Fruit fly (Drosophila melanogaster): ENCODE measurements around the gene Spg7.

Gene Spg7

DNA sequence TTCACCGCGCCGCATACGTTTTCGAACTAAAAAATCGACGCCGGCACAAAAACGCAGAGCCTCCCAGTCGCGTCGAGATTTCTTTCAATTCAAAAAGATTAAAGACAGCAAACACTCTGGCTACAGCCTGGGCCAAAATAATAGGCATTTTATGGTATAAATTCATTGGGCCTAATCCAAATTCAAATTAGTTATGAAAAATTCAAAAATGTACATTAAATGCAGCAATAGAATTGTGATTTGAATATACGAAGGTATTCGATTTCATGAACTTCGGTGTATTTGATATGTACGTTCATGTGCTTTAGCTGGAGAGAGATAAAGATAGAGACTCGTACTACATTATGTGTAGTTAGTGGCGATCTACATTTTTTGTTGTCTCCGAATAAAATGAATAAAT, 46.0 kb upstream of the Spg7 start, which contains the start of gene Syx4 (continued):
- no peak for TF ChIP-seq tna (GFP tag; IDR thresholded peaks at IDR 0.05; ENCODE audit: partially characterized antibody)
- TF ChIP-seq trh (GFP tag; optimal IDR thresholded peaks at IDR 0.05), result peak; percentile 49
- TF ChIP-seq CG14710 (tag; optimal IDR thresholded peaks at IDR 0.05), result peak; percentile 52
- peak; percentile 88 for TF ChIP-seq CG9817 (tag; optimal IDR thresholded peaks at IDR 0.05)
- peak; percentile 80 for TF ChIP-seq CG18011 (GFP tag; optimal IDR thresholded peaks at IDR 0.05)
- TF ChIP-seq HLH54F (GFP tag; optimal IDR thresholded peaks at IDR 0.05), result peak; percentile 90
- TF ChIP-seq Mad (GFP tag; optimal IDR thresholded peaks at IDR 0.05), result peak; percentile 81
- TF ChIP-seq aop (GFP tag; IDR thresholded peaks at IDR 0.05), result 0 out of 2 replicates have a peak, but pooled peaks have one; percentile 48
- no peak for TF ChIP-seq CG7745 (tag; optimal IDR thresholded peaks at IDR 0.05)
- peak; percentile 92 for TF ChIP-seq dysf (GFP tag; IDR thresholded peaks at IDR 0.05)
- TF ChIP-seq CG8944 (GFP tag; optimal IDR thresholded peaks at IDR 0.05), result peak; percentile 82
- TF ChIP-seq CG11093 (GFP tag; IDR thresholded peaks at IDR 0.05), result peak; percentile 70; the same call in 2 of the 3 replicates
- TF ChIP-seq CG3407 (GFP tag; optimal IDR thresholded peaks at IDR 0.05), result peak; percentile 76
- peak; percentile 90 for TF ChIP-seq Oaz (GFP tag; IDR thresholded peaks at IDR 0.05)
- TF ChIP-seq CG14050 (GFP tag; IDR thresholded peaks at IDR 0.05), result peak; percentile 86
- TF ChIP-seq CG34224 (GFP tag; IDR thresholded peaks at IDR 0.05; ENCODE audit: partially characterized antibody), result no peak
- TF ChIP-seq gcm2 (GFP tag; optimal IDR thresholded peaks at IDR 0.05), result peak; percentile 80
- TF ChIP-seq inv (GFP tag; IDR thresholded peaks at IDR 0.05; ENCODE audit: partially characterized antibody), result no peak
- peak; percentile 84 for TF ChIP-seq CG11085 (GFP tag; IDR thresholded peaks at IDR 0.05)
- peak; percentile 93 for TF ChIP-seq caup (GFP tag; optimal IDR thresholded peaks at IDR 0.05; ENCODE audit: severe bottlenecking)
- TF ChIP-seq Atf6 (GFP tag; IDR thresholded peaks at IDR 0.05), result peak; percentile 94
- no peak for TF ChIP-seq kni (GFP tag; optimal IDR thresholded peaks at IDR 0.05)
- no peak for TF ChIP-seq stwl (tag; optimal IDR thresholded peaks at IDR 0.05)
- TF ChIP-seq Vsx1 (GFP tag; optimal IDR thresholded peaks at IDR 0.05), result peak; percentile 76
- TF ChIP-seq Myb (GFP tag; optimal IDR thresholded peaks at IDR 0.05), result peak; percentile 75
- TF ChIP-seq CG3847 (GFP tag; IDR thresholded peaks at IDR 0.05), result peak; percentile 84
- peak; percentile 82 for TF ChIP-seq jumu (GFP tag; optimal IDR thresholded peaks at IDR 0.05)
- TF ChIP-seq CG13296 (GFP tag; optimal IDR thresholded peaks at IDR 0.05), result peak; percentile 91
- peak; percentile 92 for TF ChIP-seq CG12219 (GFP tag; optimal IDR thresholded peaks at IDR 0.05)
- TF ChIP-seq lbe (GFP tag; optimal IDR thresholded peaks at IDR 0.05), result peak; percentile 90
- peak; percentile 71 for TF ChIP-seq peb (GFP tag; IDR thresholded peaks at IDR 0.05)
- TF ChIP-seq dati (GFP tag; IDR thresholded peaks at IDR 0.05), result peak; percentile 26; the same call in 1 of the 2 replicates
- peak; percentile 17 for TF ChIP-seq CG4328 (GFP tag; optimal IDR thresholded peaks at IDR 0.05)
- TF ChIP-seq sens (GFP tag), result peak; percentile 97
- TF ChIP-seq zen (tag; optimal IDR thresholded peaks at IDR 0.05), result peak; percentile 52
- peak; percentile 88 for TF ChIP-seq ems (GFP tag; optimal IDR thresholded peaks at IDR 0.05)
- peak; percentile 92 for TF ChIP-seq CG12659 (GFP tag; optimal IDR thresholded peaks at IDR 0.05)
- peak; percentile 90 for TF ChIP-seq CG14441 (GFP tag; IDR thresholded peaks at IDR 0.05)
- peak; percentile 89 for TF ChIP-seq CG10366 (GFP tag; IDR thresholded peaks at IDR 0.05)
- TF ChIP-seq Sry-δ (GFP tag; optimal IDR thresholded peaks at IDR 0.05), result peak; percentile 55
- peak; percentile 88 for TF ChIP-seq ken (GFP tag; IDR thresholded peaks at IDR 0.05)
- peak; percentile 87 for TF ChIP-seq Ptx1 (GFP tag; IDR thresholded peaks at IDR 0.05)
- peak; percentile 72 for TF ChIP-seq Bdp1 (GFP tag; optimal IDR thresholded peaks at IDR 0.05)
- TF ChIP-seq tx (GFP tag; optimal IDR thresholded peaks at IDR 0.05), result peak; percentile 85
- peak; percentile 62 for TF ChIP-seq Atf3 (GFP tag; optimal IDR thresholded peaks at IDR 0.05)
- TF ChIP-seq ci (GFP tag; IDR thresholded peaks at IDR 0.05), result peak; percentile 96
- no peak for TF ChIP-seq Lpt (GFP tag; optimal IDR thresholded peaks at IDR 0.05)
- TF ChIP-seq Opbp (GFP tag; IDR thresholded peaks at IDR 0.05; ENCODE audit: partially characterized antibody), result no peak
- TF ChIP-seq Jarid2 (GFP tag; optimal IDR thresholded peaks at IDR 0.05), result peak; percentile 67
- peak; percentile 78 to 93 for TF ChIP-seq Hr51 (GFP tag; optimal IDR thresholded peaks at IDR 0.05)
- TF ChIP-seq CG10654 (GFP tag; optimal IDR thresholded peaks at IDR 0.05), result peak; percentile 83

Measured in whole organism, embryonic.